Worm (Caenorhabditis elegans) whole organism, early embryonic: Measurements from ENCODE around the gene phat-8.

ENCODE experiments used
- ama-1 ChIP-seq: fragments of 150-350 bp; optimal IDR thresholded peaks from 2 replicates; lab custom pipeline; 2014
- ceh-36 ChIP-seq: sonication (generic microtip); optimal IDR thresholded peaks from 2 replicates; lab custom pipeline; 2016; ENCODE audit warnings: missing genetic modification characterization, inconsistent platforms, missing compliant biosample characterization
- ets-7 ChIP-seq: sonication (generic microtip); optimal IDR thresholded peaks from 2 replicates; lab custom pipeline; 2016; ENCODE audit warnings: missing genotype, missing genetic modification characterization, missing compliant biosample characterization
- flt-1 ChIP-seq: fragments of 200-800 bp; sonication (Bioruptor generic); IDR thresholded peaks from 2 replicates; pipeline ENCODE4 v1.3.6; 2022; ENCODE audit warnings: missing genetic modification characterization, missing compliant biosample characterization
- hmbx-1 ChIP-seq: sonication (generic microtip); optimal IDR thresholded peaks from 2 replicates; lab custom pipeline; 2016; ENCODE audit warnings: mild to moderate bottlenecking, missing genetic modification characterization, missing compliant biosample characterization
- scrt-1 ChIP-seq: fragments of 200-800 bp; sonication (Bioruptor generic); IDR thresholded peaks from 2 replicates; pipeline ENCODE4 v1.3.6; 2022; ENCODE audit warnings: missing genetic modification characterization, missing compliant biosample characterization

- TF ChIP-seq flt-1 (no peak), ama-1 (lab: Kevin White, UChicago) (no peak), scrt-1 (GFP tag; lab: Robert Waterston, UW) (no peak), hmbx-1 (tag; lab: Kevin White, UChicago) (no peak), ets-7 (no peak), ceh-36 (tag; lab: Kevin White, UChicago) (no peak)
These were observed 39.2 kb upstream of the phat-8 start, which contains the start of gene dct-12 for ce11 chrII:12432356-12432755.
